Worm (Caenorhabditis elegans) whole organism, L1 larva: ENCODE results near the gene F48E3.2.

Source experiments
- C04F5.9 ChIP-seq: sonication (generic microtip); optimal IDR thresholded peaks from 2 replicates; lab custom pipeline; 2016; ENCODE audit warnings: missing genetic modification characterization, missing compliant biosample characterization
- C16A3.4 ChIP-seq: fragments of 150-350 bp; optimal IDR thresholded peaks from 2 replicates; lab custom pipeline; 2014; ENCODE audit warnings: missing biosample characterization, missing genetic modification characterization
- C34B4.2 ChIP-seq: sonication (generic microtip); optimal IDR thresholded peaks from 2 replicates; lab custom pipeline; 2017; ENCODE audit warnings: mild to moderate bottlenecking, missing genetic modification characterization, missing compliant biosample characterization
- F16B12.6 ChIP-seq: fragments of 150-350 bp; optimal IDR thresholded peaks from 2 replicates; lab custom pipeline; 2014; ENCODE audit warnings: missing biosample characterization, missing genetic modification characterization
- aly-2 ChIP-seq: fragments of 150-350 bp; optimal IDR thresholded peaks from 2 replicates; lab custom pipeline; 2014; ENCODE audit warnings: missing biosample characterization, missing genetic modification characterization
- blmp-1 ChIP-seq: fragments of 150-350 bp; optimal IDR thresholded peaks from 2 replicates; lab custom pipeline; 2014; ENCODE audit warnings: missing biosample characterization, missing genetic modification characterization
- ceh-8 ChIP-seq: fragments of 200-800 bp; sonication (Bioruptor generic); optimal IDR thresholded peaks from 2 replicates; lab custom pipeline; 2018; ENCODE audit warnings: mild to moderate bottlenecking, missing genetic modification characterization, moderate library complexity, missing compliant biosample characterization
- ceh-82 ChIP-seq, 3 experiments: fragments of 150-350 bp in 1 of 3; sonication (generic microtip) in 2 of 3; optimal IDR thresholded peaks; 2 replicates each; lab custom pipeline; 2014 to 2017; ENCODE audit warnings: missing biosample characterization in 3 of 3, missing genetic modification characterization in 3 of 3
- dpl-1 ChIP-seq, 3 experiments: fragments of 150-350 bp in 2 of 3; sonication (generic microtip) in 1 of 3; optimal IDR thresholded peaks; 2 replicates each; lab custom pipeline; 2014 to 2017; ENCODE audit warnings: missing biosample characterization in 3 of 3, missing genetic modification characterization in 3 of 3, missing genetic modification reagents in 3 of 3
- dsc-1 ChIP-seq: sonication (generic microtip); optimal IDR thresholded peaks from 2 replicates; lab custom pipeline; 2016; ENCODE audit warnings: mild to moderate bottlenecking, missing genetic modification characterization, missing compliant biosample characterization
- efl-1 ChIP-seq, 4 experiments: fragments of 150-350 bp; optimal IDR thresholded peaks in 3 of 4; peaks in 1 of 4; 1 replicate in 1 of 4; 2 replicates in 3 of 4; lab custom pipeline; 2014; ENCODE audit warnings: missing biosample characterization in 2 of 4, missing genetic modification characterization in 2 of 4, missing genetic modification reagents in 2 of 4
- egl-13 ChIP-seq: sonication (generic microtip); optimal IDR thresholded peaks from 2 replicates; lab custom pipeline; 2016; ENCODE audit warnings: missing genotype, missing genetic modification reagents, missing genetic modification characterization, missing compliant biosample characterization
- egl-27 ChIP-seq, 2 experiments: fragments of 150-350 bp in 1 of 2; sonication (generic microtip); optimal IDR thresholded peaks; 3 replicates each; lab custom pipeline; 2017 to 2018; ENCODE audit warnings: missing biosample characterization in 2 of 2, missing genetic modification characterization in 2 of 2, missing genetic modification reagents in 2 of 2
- fkh-10 ChIP-seq: sonication (generic microtip); optimal IDR thresholded peaks from 2 replicates; lab custom pipeline; 2017; ENCODE audit warnings: missing biosample characterization, missing genetic modification reagents, missing genetic modification characterization
- fkh-4 ChIP-seq: sonication (generic microtip); optimal IDR thresholded peaks from 2 replicates; lab custom pipeline; 2016; ENCODE audit warnings: missing compliant biosample characterization, missing genetic modification characterization, borderline replicate concordance
- fkh-8 ChIP-seq: sonication (generic microtip); optimal IDR thresholded peaks from 2 replicates; lab custom pipeline; 2016; ENCODE audit warnings: mild to moderate bottlenecking, missing genetic modification characterization, missing compliant biosample characterization
- fos-1 ChIP-seq: fragments of 150-350 bp; optimal IDR thresholded peaks from 2 replicates; lab custom pipeline; 2014; ENCODE audit warnings: missing biosample characterization, missing genetic modification characterization
- hlh-4 ChIP-seq: sonication (generic microtip); optimal IDR thresholded peaks from 2 replicates; lab custom pipeline; 2016; ENCODE audit warnings: mild to moderate bottlenecking, missing genetic modification characterization, missing compliant biosample characterization
- irx-1 ChIP-seq: sonication (generic microtip); optimal IDR thresholded peaks from 2 replicates; lab custom pipeline; 2016; ENCODE audit warnings: missing genetic modification characterization, missing compliant biosample characterization
- isw-1 ChIP-seq: fragments of 200-800 bp; sonication (Bioruptor generic); IDR thresholded peaks from 2 replicates; pipeline ENCODE4 v1.3.6; 2022; ENCODE audit warnings: missing genetic modification characterization, missing compliant biosample characterization
- lin-14 ChIP-seq: fragments of 200-800 bp; sonication (Bioruptor generic); optimal IDR thresholded peaks from 2 replicates; lab custom pipeline; 2018; ENCODE audit warnings: mild to moderate bottlenecking, missing genetic modification characterization, moderate library complexity, missing compliant biosample characterization
- lin-15B ChIP-seq: fragments of 150-350 bp; sonication (generic microtip); optimal IDR thresholded peaks from 3 replicates; lab custom pipeline; 2014; ENCODE audit warnings: missing biosample characterization, missing genetic modification characterization
- lin-35 ChIP-seq, 2 experiments: fragments of 150-350 bp; optimal IDR thresholded peaks; 2 replicates each; lab custom pipeline; 2014; ENCODE audit warnings: missing biosample characterization in 2 of 2, missing genetic modification characterization in 2 of 2, missing genetic modification reagents in 2 of 2
- lin-39 ChIP-seq: fragments of 150-350 bp; optimal IDR thresholded peaks from 2 replicates; lab custom pipeline; 2014; ENCODE audit warnings: missing biosample characterization, missing genetic modification reagents, missing genetic modification characterization
- lsy-2 ChIP-seq, 2 experiments: fragments of 150-350 bp; optimal IDR thresholded peaks; 2 replicates each; lab custom pipeline; 2014; ENCODE audit warnings: missing biosample characterization in 2 of 2, missing genetic modification characterization in 2 of 2
- mab-9 ChIP-seq: fragments of 200-800 bp; sonication (Bioruptor generic); IDR thresholded peaks from 2 replicates; pipeline ENCODE4 v1.3.6; 2022; ENCODE audit warnings: missing genetic modification reagents, missing genetic modification characterization, missing compliant biosample characterization
- mdl-1 ChIP-seq, 2 experiments: fragments of 150-350 bp; optimal IDR thresholded peaks; 2 replicates each; lab custom pipeline; 2014 to 2017; ENCODE audit warnings: missing biosample characterization in 2 of 2, missing genetic modification characterization in 2 of 2, inconsistent platforms in 1 of 2
- mef-2 ChIP-seq: fragments of 150-350 bp; optimal IDR thresholded peaks from 2 replicates; lab custom pipeline; 2014; ENCODE audit warnings: missing biosample characterization, missing genetic modification characterization
- mep-1 ChIP-seq: fragments of 150-350 bp; optimal IDR thresholded peaks from 2 replicates; lab custom pipeline; 2014; ENCODE audit warnings: missing biosample characterization, missing genetic modification characterization
- nhr-12 ChIP-seq: sonication (generic microtip); optimal IDR thresholded peaks from 2 replicates; lab custom pipeline; 2017; ENCODE audit warnings: missing biosample characterization, missing genetic modification characterization
- nhr-19 ChIP-seq: fragments of 200-800 bp; sonication (Bioruptor generic); conservative IDR thresholded peaks from 2 replicates; pipeline ENCODE4 v1.3.6; 2022; ENCODE audit warnings: missing genetic modification characterization, missing compliant biosample characterization
- nhr-20 ChIP-seq: sonication (generic microtip); optimal IDR thresholded peaks from 2 replicates; lab custom pipeline; 2016; ENCODE audit warnings: mild to moderate bottlenecking, missing genetic modification characterization, missing compliant biosample characterization
- nhr-237 ChIP-seq: fragments of 150-350 bp; optimal IDR thresholded peaks from 2 replicates; lab custom pipeline; 2014; ENCODE audit warnings: missing biosample characterization, missing genetic modification characterization
- nhr-47 ChIP-seq: sonication (generic microtip); optimal IDR thresholded peaks from 2 replicates; lab custom pipeline; 2016; ENCODE audit warnings: mild to moderate bottlenecking, missing genetic modification characterization, moderate library complexity, missing compliant biosample characterization
- nhr-71 ChIP-seq: sonication (generic microtip); optimal IDR thresholded peaks from 2 replicates; lab custom pipeline; 2016; ENCODE audit warnings: mild to moderate bottlenecking, missing genetic modification characterization, moderate library complexity, missing compliant biosample characterization
- nhr-77 ChIP-seq: fragments of 150-350 bp; optimal IDR thresholded peaks from 2 replicates; lab custom pipeline; 2014; ENCODE audit warnings: missing biosample characterization, missing genetic modification characterization
- nhr-85 ChIP-seq: sonication (generic microtip); peaks from one replicate; lab custom pipeline; 2016; ENCODE audit warnings: missing genetic modification characterization, inconsistent platforms, missing compliant biosample characterization
- nhr-90 ChIP-seq: sonication (generic microtip); optimal IDR thresholded peaks from 2 replicates; lab custom pipeline; 2016; ENCODE audit warnings: mild to moderate bottlenecking, missing genetic modification characterization, missing compliant biosample characterization; ENCODE audit not compliant: poor library complexity
- pqm-1 ChIP-seq: sonication (generic microtip); optimal IDR thresholded peaks from 3 replicates; lab custom pipeline; 2017; ENCODE audit warnings: missing biosample characterization, missing genetic modification characterization
- rnt-1 ChIP-seq: sonication (generic microtip); optimal IDR thresholded peaks from 2 replicates; lab custom pipeline; 2016; ENCODE audit warnings: mild to moderate bottlenecking, missing genetic modification characterization, moderate library complexity, missing compliant biosample characterization
- skn-1 ChIP-seq: fragments of 150-350 bp; optimal IDR thresholded peaks from 2 replicates; lab custom pipeline; 2014; ENCODE audit warnings: missing biosample characterization, missing genetic modification characterization
- snpc-4 ChIP-seq: fragments of 150-350 bp; optimal IDR thresholded peaks from 2 replicates; lab custom pipeline; 2014; ENCODE audit warnings: missing biosample characterization, missing genetic modification characterization
- snu-23 ChIP-seq: sonication (generic microtip); optimal IDR thresholded peaks from 2 replicates; lab custom pipeline; 2016; ENCODE audit warnings: missing genetic modification characterization, missing compliant biosample characterization
- sox-4 ChIP-seq: sonication (generic microtip); optimal IDR thresholded peaks from 2 replicates; lab custom pipeline; 2016; ENCODE audit warnings: missing genetic modification characterization, missing compliant biosample characterization
- sup-37 ChIP-seq: fragments of 200-800 bp; sonication (Bioruptor generic); optimal IDR thresholded peaks from 2 replicates; lab custom pipeline; 2018; ENCODE audit warnings: mild to moderate bottlenecking, missing genetic modification characterization, missing compliant biosample characterization
- swsn-7 ChIP-seq: sonication (generic microtip); optimal IDR thresholded peaks from 2 replicates; lab custom pipeline; 2016; ENCODE audit warnings: missing genetic modification characterization, missing compliant biosample characterization
- unc-62 ChIP-seq: fragments of 150-350 bp; optimal IDR thresholded peaks from 2 replicates; lab custom pipeline; 2014; ENCODE audit warnings: missing biosample characterization, missing genetic modification reagents, missing genetic modification characterization
- unc-86 ChIP-seq: sonication (generic microtip); optimal IDR thresholded peaks from 2 replicates; lab custom pipeline; 2016; ENCODE audit warnings: missing genetic modification characterization, missing compliant biosample characterization
- unc-98 ChIP-seq: fragments of 200-800 bp; sonication (Bioruptor generic); IDR thresholded peaks from 2 replicates; pipeline ENCODE4 v1.3.6; 2022; ENCODE audit warnings: missing genetic modification characterization, missing compliant biosample characterization
- vab-15 ChIP-seq: sonication (generic microtip); optimal IDR thresholded peaks from 2 replicates; lab custom pipeline; 2017; ENCODE audit warnings: missing genotype, mild to moderate bottlenecking, missing genetic modification characterization, missing compliant biosample characterization
- xbp-1 ChIP-seq: sonication (generic microtip); optimal IDR thresholded peaks from 2 replicates; lab custom pipeline; 2016; ENCODE audit warnings: missing genetic modification characterization, missing compliant biosample characterization
- zag-1 ChIP-seq: fragments of 150-350 bp; optimal IDR thresholded peaks from 2 replicates; lab custom pipeline; 2014; ENCODE audit warnings: missing biosample characterization, missing genetic modification characterization
- ztf-11 ChIP-seq, 2 experiments: sonication (generic microtip); optimal IDR thresholded peaks; 2 replicates each; lab custom pipeline; 2016 to 2017; ENCODE audit warnings: missing genetic modification characterization in 2 of 2, missing biosample characterization in 1 of 2, missing compliant biosample characterization in 1 of 2

Gene F48E3.2

ce11 chrX:7474968-7475433 is 17.9 kb downstream of the F48E3.2 start, which contains the start of gene coh-1:
Gene coh-1 (minus strand): TSS chrX:7475018.
- TF ChIP-seq blmp-1 (tag; lab: Kevin White, UChicago) (peak; percentile 72), dsc-1 (tag; lab: Kevin White, UChicago) (peak; percentile 56), skn-1 (tag; lab: Kevin White, UChicago) (peak; percentile 55), nhr-20 (tag; lab: Kevin White, UChicago) (peak; percentile 60), isw-1 (GFP tag; lab: Robert Waterston, UW) (0 out of 2 replicates have a peak, but pooled peaks have one; percentile 7), fos-1 (tag; lab: Kevin White, UChicago) (peak; percentile 66), lin-35 (GFP tag; optimal IDR thresholded peaks at IDR 0.05; lab: Kevin White, UChicago) (peak; percentile 41 to 75), lin-14 (GFP tag; lab: Kevin White, UChicago) (peak; percentile 89), rnt-1 (tag; lab: Kevin White, UChicago) (peak; percentile 57), nhr-77 (peak; percentile 15), nhr-71 (tag; lab: Kevin White, UChicago) (peak; percentile 77), nhr-19 (GFP tag; lab: Robert Waterston, UW) (peak; percentile 37; the same call in 1 of the 2 replicates), unc-86 (peak; percentile 33), dpl-1 (GFP tag; optimal IDR thresholded peaks at IDR 0.05; lab: Kevin White, UChicago) (peak; percentile 8 to 40 (median 34)), aly-2 (no peak), nhr-90 (peak; percentile 16), egl-13 (tag; lab: Kevin White, UChicago) (peak; percentile 34), zag-1 (tag; lab: Kevin White, UChicago) (no peak), ceh-82 (tag; optimal IDR thresholded peaks at IDR 0.05; lab: Kevin White, UChicago) (peak; percentile 14 to 69 (median 27)), unc-98 (GFP tag; lab: Robert Waterston, UW) (no peak), nhr-47 (peak; percentile 69), ceh-8 (no peak), mep-1 (peak; percentile 73), snu-23 (peak; percentile 84), unc-62 (GFP tag; lab: Kevin White, UChicago) (no peak), irx-1 (tag; lab: Kevin White, UChicago) (peak; percentile 16), mef-2 (tag; lab: Kevin White, UChicago) (no peak), lin-39 (tag; lab: Kevin White, UChicago) (no peak), snpc-4 (tag; lab: Kevin White, UChicago) (peak; percentile 39), C34B4.2 (tag; lab: Kevin White, UChicago) (no peak), fkh-10 (GFP tag; lab: Kevin White, UChicago) (peak; percentile 19), C04F5.9 (tag; lab: Kevin White, UChicago) (no peak), pqm-1 (tag; lab: Kevin White, UChicago) (no peak), ztf-11 (tag; optimal IDR thresholded peaks at IDR 0.05; lab: Kevin White, UChicago) (no peak), lsy-2 (tag; optimal IDR thresholded peaks at IDR 0.05; lab: Kevin White, UChicago) (peak; percentile 54 to 78), efl-1 (optimal IDR thresholded peaks at IDR 0.05; lab: Kevin White, UChicago) (peak; percentile 46 to 64), efl-1 (GFP tag; optimal IDR thresholded peaks at IDR 0.05 in 1 of 2; lab: Kevin White, UChicago) (peak in 1 of 2 experiments; percentile 33), fkh-4 (tag; lab: Kevin White, UChicago) (no peak), nhr-12 (tag; lab: Kevin White, UChicago) (no peak), vab-15 (tag; lab: Kevin White, UChicago) (no peak), lin-15B (tag; lab: Kevin White, UChicago) (peak; percentile 27), nhr-85 (tag; lab: Kevin White, UChicago) (peak; percentile 70), swsn-7 (peak; percentile 69), fkh-8 (tag; lab: Kevin White, UChicago) (peak; percentile 59), sup-37 (GFP tag; lab: Kevin White, UChicago) (no peak), mdl-1 (tag; optimal IDR thresholded peaks at IDR 0.05; lab: Kevin White, UChicago) (peak in 1 of 2 experiments; percentile 69), C16A3.4 (tag; lab: Kevin White, UChicago) (peak; percentile 59), mab-9 (GFP tag; lab: Robert Waterston, UW) (no peak), hlh-4 (tag; lab: Kevin White, UChicago) (no peak), egl-27 (tag; optimal IDR thresholded peaks at IDR 0.05; lab: Kevin White, UChicago) (no peak), xbp-1 (peak; percentile 74), nhr-237 (no peak), F16B12.6 (tag; lab: Kevin White, UChicago) (peak; percentile 89), sox-4 (tag; lab: Kevin White, UChicago) (no peak)
